Fruit fly (Drosophila melanogaster) whole organism, embryonic: Measurements from ENCODE around the gene shams.

Experiments used
- C15 ChIP-seq: fragments of 200-800 bp; sonication (Bioruptor generic); IDR thresholded peaks from 3 replicates; pipeline ENCODE4 v1.3.6; 2022; ENCODE audit warnings: missing biosample characterization, missing genetic modification characterization
- CG10431 ChIP-seq: fragments of 200-800 bp; sonication (Bioruptor generic); optimal IDR thresholded peaks from 3 replicates; lab custom pipeline; 2018; ENCODE audit warnings: missing biosample characterization, mild to moderate bottlenecking, missing genetic modification characterization
- CG10565 ChIP-seq: fragments of 200-800 bp; sonication (Bioruptor generic); optimal IDR thresholded peaks from 3 replicates; lab custom pipeline; 2016; ENCODE audit warnings: missing biosample characterization, mild to moderate bottlenecking, missing genetic modification characterization
- CG11560 ChIP-seq: fragments of 200-800 bp; sonication (Bioruptor generic); IDR thresholded peaks from 3 replicates; pipeline ENCODE4 v1.3.6; 2022; ENCODE audit warnings: missing biosample characterization, missing genetic modification characterization
- CG12391 ChIP-seq: fragments of 200-800 bp; sonication (Bioruptor generic); optimal IDR thresholded peaks from 3 replicates; lab custom pipeline; 2018; ENCODE audit warnings: missing biosample characterization, mild to moderate bottlenecking, missing genetic modification characterization, moderate library complexity
- CG14860 ChIP-seq: fragments of 200-800 bp; sonication (Bioruptor generic); IDR thresholded peaks from 3 replicates; pipeline ENCODE4 v1.3.6; 2022; ENCODE audit warnings: missing biosample characterization, missing genetic modification characterization; ENCODE audit not compliant: partially characterized antibody
- CG14965 ChIP-seq: fragments of 200-800 bp; sonication (Bioruptor generic); optimal IDR thresholded peaks from 2 replicates; lab custom pipeline; 2016; ENCODE audit warnings: missing biosample characterization, missing genetic modification characterization, borderline replicate concordance
- CG1647 ChIP-seq: fragments of 200-800 bp; sonication (Bioruptor generic); optimal IDR thresholded peaks from 3 replicates; lab custom pipeline; 2016; ENCODE audit warnings: missing biosample characterization, missing genetic modification characterization
- CG3407 ChIP-seq: fragments of 200-800 bp; sonication (Bioruptor generic); optimal IDR thresholded peaks from 2 replicates; lab custom pipeline; 2018; ENCODE audit warnings: missing biosample characterization, mild to moderate bottlenecking, missing genetic modification characterization
- CG4854 ChIP-seq: fragments of 200-800 bp; sonication (Bioruptor generic); optimal IDR thresholded peaks from 2 replicates; lab custom pipeline; 2016; ENCODE audit warnings: missing biosample characterization, missing genetic modification characterization, inconsistent platforms
- CG5245 ChIP-seq: fragments of 200-800 bp; sonication (Bioruptor generic); optimal IDR thresholded peaks from 3 replicates; lab custom pipeline; 2016; ENCODE audit warnings: missing biosample characterization, missing genetic modification characterization
- CG6813 ChIP-seq: fragments of 200-800 bp; sonication (Bioruptor generic); optimal IDR thresholded peaks from 2 replicates; lab custom pipeline; 2017; ENCODE audit warnings: missing biosample characterization, missing genetic modification characterization, mild to moderate bottlenecking, moderate library complexity, missing genetic modification reagents
- CG9727 ChIP-seq: fragments of 200-800 bp; sonication (Bioruptor generic); optimal IDR thresholded peaks from 3 replicates; lab custom pipeline; 2017; ENCODE audit warnings: missing biosample characterization, mild to moderate bottlenecking, missing genetic modification characterization
- D19B ChIP-seq: fragments of 200-800 bp; sonication (Bioruptor generic); optimal IDR thresholded peaks from 2 replicates; lab custom pipeline; 2017; ENCODE audit warnings: missing biosample characterization, mild to moderate bottlenecking, missing genetic modification characterization
- Dbx ChIP-seq: fragments of 200-800 bp; sonication (Bioruptor generic); IDR thresholded peaks from 3 replicates; pipeline ENCODE4 v1.3.6; 2022; ENCODE audit warnings: missing biosample characterization, missing genetic modification characterization
- Dfd ChIP-seq, 2 experiments: fragments of >200 bp; optimal IDR thresholded peaks; 2 replicates each; lab custom pipeline; 2017; ENCODE audit warnings: missing biosample characterization in 2 of 2, missing genetic modification characterization in 2 of 2
- HLH3B ChIP-seq: fragments of 200-800 bp; sonication (Bioruptor generic); IDR thresholded peaks from 2 replicates; pipeline ENCODE4 v1.3.6; 2022; ENCODE audit warnings: missing biosample characterization, missing genetic modification characterization
- HLH54F ChIP-seq: fragments of 200-800 bp; sonication (Bioruptor generic); optimal IDR thresholded peaks from 3 replicates; lab custom pipeline; 2016; ENCODE audit warnings: missing biosample characterization, missing genetic modification characterization
- Hand ChIP-seq: fragments of 200-800 bp; sonication (Bioruptor generic); optimal IDR thresholded peaks from 2 replicates; lab custom pipeline; 2017; ENCODE audit warnings: mild to moderate bottlenecking, missing biosample characterization, missing genetic modification reagents, missing genetic modification characterization
- Hr51 ChIP-seq, 2 experiments: fragments of 200-800 bp; sonication (Bioruptor generic); optimal IDR thresholded peaks; 2 replicates in 1 of 2; 3 replicates in 1 of 2; lab custom pipeline; 2016 to 2018; ENCODE audit warnings: missing biosample characterization in 2 of 2, missing genetic modification characterization in 2 of 2, mild to moderate bottlenecking in 1 of 2, moderate library complexity in 1 of 2
- Jarid2 ChIP-seq: fragments of 200-800 bp; sonication (Bioruptor generic); optimal IDR thresholded peaks from 3 replicates; lab custom pipeline; 2017; ENCODE audit warnings: mild to moderate bottlenecking, missing biosample characterization, missing genetic modification reagents, missing genetic modification characterization
- MESR4 ChIP-seq: fragments of 200-800 bp; sonication (Bioruptor generic); optimal IDR thresholded peaks from 2 replicates; lab custom pipeline; 2018; ENCODE audit warnings: missing biosample characterization, mild to moderate bottlenecking, missing genetic modification characterization, moderate library complexity
- MTF-1 ChIP-seq: fragments of 200-800 bp; sonication (Bioruptor generic); optimal IDR thresholded peaks from 2 replicates; lab custom pipeline; 2018; ENCODE audit warnings: missing biosample characterization, mild to moderate bottlenecking, missing genetic modification characterization, borderline replicate concordance
- Myb ChIP-seq: fragments of 200-800 bp; sonication (Bioruptor generic); optimal IDR thresholded peaks from 2 replicates; lab custom pipeline; 2016; ENCODE audit warnings: missing biosample characterization, missing genetic modification characterization
- Neu2 ChIP-seq: fragments of 200-800 bp; sonication (Bioruptor generic); optimal IDR thresholded peaks from 3 replicates; lab custom pipeline; 2016; ENCODE audit warnings: missing biosample characterization, missing genetic modification characterization, borderline replicate concordance
- Sox102F ChIP-seq: fragments of 200-800 bp; sonication (Bioruptor generic); optimal IDR thresholded peaks from 2 replicates; lab custom pipeline; 2018; ENCODE audit warnings: missing biosample characterization, mild to moderate bottlenecking, missing genetic modification characterization, moderate library complexity
- Sry-β ChIP-seq: fragments of 200-800 bp; sonication (Bioruptor generic); optimal IDR thresholded peaks from 2 replicates; lab custom pipeline; 2018; ENCODE audit warnings: missing biosample characterization, mild to moderate bottlenecking, missing genetic modification characterization, moderate library complexity
- TFAM ChIP-seq: fragments of 200-800 bp; sonication (Bioruptor generic); optimal IDR thresholded peaks from 2 replicates; lab custom pipeline; 2017; ENCODE audit warnings: missing biosample characterization, missing genetic modification characterization, inconsistent platforms
- cad ChIP-seq: fragments of >200 bp; optimal IDR thresholded peaks from 2 replicates; lab custom pipeline; 2017; ENCODE audit warnings: missing biosample characterization, missing genetic modification characterization
- chinmo ChIP-seq: fragments of 200-800 bp; sonication (Bioruptor generic); IDR thresholded peaks from 4 replicates; pipeline ENCODE4 v1.3.6; 2022; ENCODE audit warnings: missing biosample characterization, missing genetic modification characterization; ENCODE audit not compliant: partially characterized antibody
- chm ChIP-seq: fragments of 200-800 bp; sonication (Bioruptor generic); IDR thresholded peaks from 2 replicates; pipeline ENCODE4 v1.3.6; 2022; ENCODE audit warnings: missing biosample characterization, missing genetic modification characterization
- dati ChIP-seq: fragments of 200-800 bp; sonication (Bioruptor generic); IDR thresholded peaks from 2 replicates; pipeline ENCODE4 v1.3.6; 2022; ENCODE audit warnings: missing biosample characterization, missing genetic modification characterization
- fd3F ChIP-seq: fragments of 200-800 bp; sonication (Bioruptor generic); optimal IDR thresholded peaks from 2 replicates; lab custom pipeline; 2018; ENCODE audit warnings: missing biosample characterization, mild to moderate bottlenecking, missing genetic modification characterization, moderate library complexity
- gcm ChIP-seq: fragments of 200-800 bp; sonication (Bioruptor generic); optimal IDR thresholded peaks from 2 replicates; lab custom pipeline; 2019; ENCODE audit warnings: missing biosample characterization, mild to moderate bottlenecking, missing genetic modification characterization, moderate library complexity
- gem ChIP-seq: fragments of 200-800 bp; sonication (Bioruptor generic); optimal IDR thresholded peaks from 2 replicates; lab custom pipeline; 2019; ENCODE audit warnings: missing biosample characterization, mild to moderate bottlenecking, missing genetic modification characterization, moderate library complexity
- gsb-n ChIP-seq: fragments of 200-800 bp; sonication (Bioruptor generic); optimal IDR thresholded peaks from 3 replicates; lab custom pipeline; 2018; ENCODE audit warnings: missing biosample characterization, mild to moderate bottlenecking, missing genetic modification characterization
- ind ChIP-seq: fragments of 200-800 bp; sonication (Bioruptor generic); optimal IDR thresholded peaks from 3 replicates; lab custom pipeline; 2016; ENCODE audit warnings: missing biosample characterization, missing genetic modification characterization
- inv ChIP-seq: fragments of 200-800 bp; sonication (Bioruptor generic); IDR thresholded peaks from 2 replicates; pipeline ENCODE4 v1.3.6; 2022; ENCODE audit warnings: missing biosample characterization, missing genetic modification characterization; ENCODE audit not compliant: partially characterized antibody
- kah ChIP-seq: fragments of 200-800 bp; sonication (Bioruptor generic); optimal IDR thresholded peaks from 2 replicates; lab custom pipeline; 2018; ENCODE audit warnings: missing biosample characterization, mild to moderate bottlenecking, missing genetic modification characterization
- nau ChIP-seq: fragments of 200-800 bp; sonication (Bioruptor generic); optimal IDR thresholded peaks from 3 replicates; lab custom pipeline; 2017; ENCODE audit warnings: missing biosample characterization, mild to moderate bottlenecking, missing genetic modification characterization, missing genetic modification reagents
- otp ChIP-seq: fragments of 200-800 bp; sonication (Bioruptor generic); IDR thresholded peaks from 3 replicates; pipeline ENCODE4, ENCODE4 v1.3.6; 2022; ENCODE audit warnings: missing biosample characterization, missing genetic modification characterization
- sens ChIP-seq: fragments of 200-800 bp; sonication (Bioruptor generic); peaks from one replicate; lab custom pipeline; 2016; ENCODE audit warnings: missing biosample characterization, missing genetic modification characterization
- so ChIP-seq: fragments of 200-800 bp; sonication (Bioruptor generic); IDR thresholded peaks from 3 replicates; pipeline ENCODE4 v1.3.6; 2022; ENCODE audit warnings: missing biosample characterization, missing genetic modification characterization
- sqz ChIP-seq: fragments of 200-800 bp; sonication (Bioruptor generic); optimal IDR thresholded peaks from 3 replicates; lab custom pipeline; 2018; ENCODE audit warnings: missing biosample characterization, mild to moderate bottlenecking, missing genetic modification characterization
- tx ChIP-seq: fragments of 200-800 bp; sonication (Bioruptor generic); optimal IDR thresholded peaks from 2 replicates; lab custom pipeline; 2016; ENCODE audit warnings: missing biosample characterization, missing genetic modification characterization
- wor ChIP-seq: fragments of 200-800 bp; sonication (Bioruptor generic); IDR thresholded peaks from 2 replicates; pipeline ENCODE4 v1.3.6; 2022; ENCODE audit warnings: missing biosample characterization, missing genetic modification characterization
- zen ChIP-seq: fragments of 200-800 bp; sonication (Bioruptor generic); optimal IDR thresholded peaks from 3 replicates; lab custom pipeline; 2018; ENCODE audit warnings: missing biosample characterization, mild to moderate bottlenecking, missing genetic modification characterization, moderate library complexity

Gene shams

dm6 chr3R:25080446-25080845 lies 6.0 kb upstream of the shams start (continued):
- no peak for TF ChIP-seq kah (GFP tag; lab: Kevin White, UChicago)
- no peak for TF ChIP-seq chm (GFP tag; lab: Robert Waterston, UW)
- no peak for TF ChIP-seq CG4854 (GFP tag; lab: Kevin White, UChicago)
- peak; percentile 92 for TF ChIP-seq Jarid2 (GFP tag; lab: Kevin White, UChicago)
- no peak for TF ChIP-seq C15

dm6 chr3R:25078665-25079064 lies 4.3 kb upstream of the shams start:
- TF ChIP-seq tx (GFP tag; lab: Kevin White, UChicago) (no peak), CG10565 (GFP tag; lab: Kevin White, UChicago) (no peak), ind (GFP tag; lab: Kevin White, UChicago) (no peak), D19B (GFP tag; lab: Kevin White, UChicago) (peak; percentile 3), gcm (GFP tag; lab: Kevin White, UChicago) (no peak), CG3407 (GFP tag; lab: Kevin White, UChicago) (no peak), Hand (GFP tag; lab: Kevin White, UChicago) (no peak), CG10431 (GFP tag; lab: Kevin White, UChicago) (no peak), dati (GFP tag; lab: Robert Waterston, UW) (no peak), MTF-1 (GFP tag; lab: Kevin White, UChicago) (no peak), gsb-n (tag; lab: Kevin White, UChicago) (peak; percentile 94), inv (GFP tag; lab: Robert Waterston, UW) (no peak), CG14965 (GFP tag; lab: Kevin White, UChicago) (no peak), sens (GFP tag; lab: Kevin White, UChicago) (peak; percentile 44), CG14860 (GFP tag; lab: Robert Waterston, UW) (no peak), HLH54F (GFP tag; lab: Kevin White, UChicago) (no peak), HLH3B (GFP tag; lab: Robert Waterston, UW) (no peak), cad (GFP tag; lab: Kevin White, UChicago) (peak; percentile 43)

- no peak for TF ChIP-seq Dfd (GFP tag; optimal IDR thresholded peaks at IDR 0.05; lab: Kevin White, UChicago)
- no peak for TF ChIP-seq Hr51 (GFP tag; optimal IDR thresholded peaks at IDR 0.05; lab: Kevin White, UChicago)
- TF ChIP-seq CG1647 (GFP tag; lab: Kevin White, UChicago) = no peak
- TF ChIP-seq zen = peak; percentile 87
- no peak for TF ChIP-seq so (GFP tag; lab: Robert Waterston, UW)
- TF ChIP-seq C15 = no peak
- TF ChIP-seq TFAM (GFP tag; lab: Kevin White, UChicago) = no peak
- TF ChIP-seq MESR4 (GFP tag; lab: Kevin White, UChicago) = no peak
- peak; percentile 25 for TF ChIP-seq CG5245 (GFP tag; lab: Kevin White, UChicago)
- no peak for TF ChIP-seq nau (GFP tag; lab: Kevin White, UChicago)
- no peak for TF ChIP-seq chinmo (GFP tag; lab: Robert Waterston, UW)
- TF ChIP-seq gem (tag; lab: Kevin White, UChicago) = no peak
- TF ChIP-seq Myb (GFP tag; lab: Kevin White, UChicago) = no peak
- TF ChIP-seq Neu2 (GFP tag; lab: Kevin White, UChicago) = no peak
- no peak for TF ChIP-seq Sox102F (GFP tag; lab: Kevin White, UChicago)
- TF ChIP-seq CG6813 = no peak
- no peak for TF ChIP-seq sqz (GFP tag; lab: Kevin White, UChicago)
- no peak for TF ChIP-seq Dbx (GFP tag; lab: Robert Waterston, UW)
- no peak for TF ChIP-seq Sry-β (GFP tag; lab: Kevin White, UChicago)
- TF ChIP-seq CG9727 (GFP tag; lab: Kevin White, UChicago) = no peak
- TF ChIP-seq sens (GFP tag; lab: Kevin White, UChicago) = peak; percentile 8
- peak; percentile 75 for TF ChIP-seq cad (GFP tag; lab: Kevin White, UChicago)
- no peak for TF ChIP-seq fd3F (GFP tag; lab: Kevin White, UChicago)
- no peak for TF ChIP-seq wor (GFP tag; lab: Robert Waterston, UW)
- TF ChIP-seq otp (GFP tag; lab: Robert Waterston, UW) = no peak
- no peak for TF ChIP-seq CG12391 (tag; lab: Kevin White, UChicago)
- no peak for TF ChIP-seq CG11560 (tag; lab: Robert Waterston, UW)
Observed at dm6 chr3R:25077280-25077820, 2.9 kb upstream of the shams start.
